Fruit fly (Drosophila melanogaster) whole organism, embryonic: ENCODE measurements around the gene CG32206.

Source experiments
- CG10959 ChIP-seq: fragments of 200-800 bp; sonication (Bioruptor generic); IDR thresholded peaks from 2 replicates; pipeline ENCODE4 v1.3.6; 2022; ENCODE audit warnings: missing biosample characterization, missing genetic modification characterization
- CG6854 ChIP-seq: fragments of 200-800 bp; sonication (Bioruptor generic); optimal IDR thresholded peaks from 3 replicates; lab custom pipeline; 2017; ENCODE audit warnings: missing biosample characterization, mild to moderate bottlenecking, missing genetic modification characterization
- CG9215 ChIP-seq: fragments of 200-800 bp; sonication (Bioruptor generic); IDR thresholded peaks from 2 replicates; pipeline ENCODE4 v1.3.6; 2022; ENCODE audit warnings: missing biosample characterization, missing genetic modification characterization
- Fer3 ChIP-seq: fragments of 200-800 bp; sonication (Bioruptor generic); optimal IDR thresholded peaks from 2 replicates; lab custom pipeline; 2018; ENCODE audit warnings: missing biosample characterization, mild to moderate bottlenecking, missing genetic modification characterization, moderate library complexity
- cas ChIP-seq: fragments of 200-800 bp; sonication (Bioruptor generic); IDR thresholded peaks from 2 replicates; pipeline ENCODE4 v1.3.6; 2022; ENCODE audit warnings: missing biosample characterization, missing genetic modification characterization
- jumu ChIP-seq: fragments of 200-800 bp; sonication (Bioruptor generic); optimal IDR thresholded peaks from 3 replicates; lab custom pipeline; 2016; ENCODE audit warnings: missing biosample characterization, missing genetic modification characterization
- pfk ChIP-seq: fragments of 200-800 bp; sonication (Bioruptor generic); optimal IDR thresholded peaks from 2 replicates; lab custom pipeline; 2018; ENCODE audit warnings: missing biosample characterization, mild to moderate bottlenecking, missing genetic modification characterization, moderate library complexity
- z ChIP-seq: fragments of 200-800 bp; sonication (Bioruptor generic); IDR thresholded peaks from 3 replicates; pipeline ENCODE4 v1.3.6; 2022; ENCODE audit warnings: missing biosample characterization, missing genetic modification characterization

DNA sequence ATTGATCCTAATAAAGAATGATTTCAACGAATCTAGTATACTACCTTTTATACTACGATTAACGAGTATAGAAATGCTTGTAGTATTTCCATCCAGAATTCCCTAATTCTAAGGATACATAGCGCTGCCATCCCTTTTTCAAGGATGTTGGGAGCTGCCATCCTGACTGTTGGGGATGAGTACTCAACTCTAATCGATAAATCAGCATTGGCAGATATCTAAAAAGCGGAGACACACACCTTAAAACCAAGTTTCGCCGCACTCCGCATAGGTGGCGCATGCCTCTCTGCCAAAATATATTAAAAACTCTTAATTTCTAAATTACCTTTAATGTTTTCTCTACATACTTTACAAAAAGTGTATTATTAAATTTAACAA lies 118.5 kb downstream of the CG32206 start, which contains the start of gene fal:
- no peak for TF ChIP-seq jumu (GFP tag; lab: Kevin White, UChicago)
- no peak for TF ChIP-seq Fer3 (tag; lab: Kevin White, UChicago)
- no peak for TF ChIP-seq z (GFP tag; lab: Robert Waterston, UW)
- no peak for TF ChIP-seq CG6854 (GFP tag; lab: Kevin White, UChicago)
- no peak for TF ChIP-seq CG10959 (GFP tag; lab: Robert Waterston, UW)
- TF ChIP-seq pfk (GFP tag; lab: Kevin White, UChicago) = no peak
- no peak for TF ChIP-seq cas (GFP tag; lab: Robert Waterston, UW)
- TF ChIP-seq CG9215 (GFP tag; lab: Robert Waterston, UW) = no peak
